Worm (Caenorhabditis elegans): ENCODE data around the gene B0554.7.

- TF ChIP-seq unc-130 (GFP tag; optimal IDR thresholded peaks at IDR 0.05) (no peak), mcd-1 (GFP tag; IDR thresholded peaks at IDR 0.05) (no peak), snpc-3.4 (tag; optimal IDR thresholded peaks at IDR 0.05) (no peak), ztf-28 (GFP tag; IDR thresholded peaks at IDR 0.05) (no peak), attf-5 (GFP tag; optimal IDR thresholded peaks at IDR 0.05) (no peak), zfh-2 (GFP tag; conservative IDR thresholded peaks at IDR 0.05) (no peak), Y79H2A.3 (GFP tag; conservative IDR thresholded peaks at IDR 0.05) (no peak), T07F8.4 (tag; optimal IDR thresholded peaks at IDR 0.05) (no peak), cebp-2 (GFP tag; IDR thresholded peaks at IDR 0.05) (no peak)
Measured at ce11 chrV:472589-472988, 31.8 kb upstream of the B0554.7 start, which contains the start of gene srt-31.

All from whole organism, young adult.